Fruit fly (Drosophila melanogaster) whole organism, embryonic: ENCODE results near the gene Ugt301D1.

Experiments
- BEAF-32 ChIP-seq: fragments of 200-800 bp; sonication (Bioruptor generic); optimal IDR thresholded peaks from 3 replicates; lab custom pipeline; 2017; ENCODE audit warnings: missing biosample characterization, missing genetic modification characterization, mild to moderate bottlenecking, moderate library complexity, missing genetic modification reagents
- CG11247 ChIP-seq: fragments of 200-800 bp; sonication (Bioruptor generic); IDR thresholded peaks from 2 replicates; pipeline ENCODE4 v1.3.6; 2022; ENCODE audit warnings: missing biosample characterization, missing genetic modification characterization
- CG4424 ChIP-seq: fragments of 200-800 bp; sonication (Bioruptor generic); optimal IDR thresholded peaks from 3 replicates; lab custom pipeline; 2016; ENCODE audit warnings: missing biosample characterization, missing genetic modification characterization
- CG9215 ChIP-seq: fragments of 200-800 bp; sonication (Bioruptor generic); IDR thresholded peaks from 2 replicates; pipeline ENCODE4 v1.3.6; 2022; ENCODE audit warnings: missing biosample characterization, missing genetic modification characterization
- D19A ChIP-seq: fragments of 200-800 bp; optimal IDR thresholded peaks from 3 replicates; lab custom pipeline; 2019; ENCODE audit warnings: missing biosample characterization, mild to moderate bottlenecking, missing genetic modification characterization, moderate library complexity
- Doc3 ChIP-seq: fragments of 200-800 bp; sonication (Bioruptor generic); IDR thresholded peaks from 3 replicates; pipeline ENCODE4 v1.3.6; 2022; ENCODE audit warnings: missing biosample characterization, missing genetic modification characterization; ENCODE audit not compliant: partially characterized antibody
- Ets65A ChIP-seq: fragments of 200-800 bp; sonication (Bioruptor generic); peaks from one replicate; lab custom pipeline; 2016; ENCODE audit warnings: missing biosample characterization, missing genetic modification characterization
- Pdp1 ChIP-seq, 2 experiments: fragments of 200-800 bp; sonication (Bioruptor generic); optimal IDR thresholded peaks; 3 replicates each; lab custom pipeline; 2016; ENCODE audit warnings: missing biosample characterization in 2 of 2, missing genetic modification characterization in 2 of 2, mild to moderate bottlenecking in 1 of 2, moderate library complexity in 1 of 2
- chinmo ChIP-seq: fragments of 200-800 bp; sonication (Bioruptor generic); IDR thresholded peaks from 4 replicates; pipeline ENCODE4 v1.3.6; 2022; ENCODE audit warnings: missing biosample characterization, missing genetic modification characterization; ENCODE audit not compliant: partially characterized antibody
- crp ChIP-seq, 2 experiments: fragments of 200-800 bp; sonication (Bioruptor generic); optimal IDR thresholded peaks; 2 replicates in 1 of 2; 3 replicates in 1 of 2; lab custom pipeline; 2017; ENCODE audit warnings: missing biosample characterization in 2 of 2, missing genetic modification characterization in 2 of 2, mild to moderate bottlenecking in 1 of 2, moderate library complexity in 1 of 2
- kah ChIP-seq: fragments of 200-800 bp; sonication (Bioruptor generic); optimal IDR thresholded peaks from 2 replicates; lab custom pipeline; 2018; ENCODE audit warnings: missing biosample characterization, mild to moderate bottlenecking, missing genetic modification characterization
- stwl ChIP-seq: fragments of 200-800 bp; sonication (Bioruptor generic); optimal IDR thresholded peaks from 3 replicates; lab custom pipeline; 2018; ENCODE audit warnings: missing biosample characterization, mild to moderate bottlenecking, missing genetic modification characterization, moderate library complexity

Gene Ugt301D1

DNA sequence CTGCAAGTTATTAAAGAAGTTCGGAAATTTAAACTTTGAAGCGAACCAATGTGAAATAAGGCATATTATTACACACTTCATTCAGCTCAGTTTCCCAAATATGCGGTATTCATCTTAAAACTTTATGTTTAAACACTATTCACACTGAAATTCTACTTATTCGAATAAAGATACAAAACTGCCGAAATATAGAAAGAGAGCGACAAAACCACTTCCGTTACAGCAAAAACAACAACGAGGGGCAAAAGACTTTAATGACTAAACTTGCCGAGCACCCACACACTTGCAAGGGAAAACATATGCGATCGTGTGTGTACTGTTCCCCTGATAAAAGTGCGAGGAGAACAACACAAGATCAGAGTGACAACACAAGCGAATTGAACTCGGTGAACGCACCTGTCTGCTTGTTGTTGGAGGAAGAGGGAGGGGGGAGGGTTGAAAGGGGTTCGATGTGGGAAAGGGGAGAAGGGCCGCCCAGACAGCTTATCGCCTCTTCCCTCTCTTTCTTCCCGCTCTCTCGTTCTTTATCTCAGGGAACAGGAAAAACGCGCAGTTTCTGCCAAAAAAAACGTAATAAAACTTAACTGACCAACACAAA is 52.3 kb downstream of the Ugt301D1 start (continued):
- TF ChIP-seq CG11247 (GFP tag; lab: Robert Waterston, UW) (no peak), kah (GFP tag; lab: Kevin White, UChicago) (peak; percentile 8)

DNA sequence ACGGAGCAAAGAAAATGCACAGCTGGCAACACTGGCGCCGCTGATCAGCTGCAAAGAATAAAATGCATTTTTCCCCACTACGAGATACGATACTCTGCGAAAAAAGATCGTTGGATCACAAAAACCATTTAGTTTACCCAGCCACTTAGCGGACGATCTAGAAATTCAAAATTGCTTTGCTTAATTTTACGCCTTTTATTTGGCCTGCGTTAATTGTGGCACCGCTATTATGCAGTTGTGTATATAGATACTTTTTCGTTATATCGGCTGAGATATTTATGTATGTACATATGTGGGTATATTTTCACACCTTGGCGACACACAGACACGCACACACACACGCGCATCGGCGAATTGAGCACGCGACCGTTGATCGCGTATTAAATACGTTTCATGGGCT is 53.2 kb downstream of the Ugt301D1 start:
- 0 out of 3 replicates have a peak, but pooled peaks have one; percentile 31 for TF ChIP-seq Doc3
- peak; percentile 54 for TF ChIP-seq D19A (tag; lab: Kevin White, UChicago)
- peak in 1 of 2 experiments; percentile 32 for TF ChIP-seq crp (GFP tag; optimal IDR thresholded peaks at IDR 0.05; lab: Kevin White, UChicago)
- TF ChIP-seq CG4424 (GFP tag; lab: Kevin White, UChicago), result no peak
- TF ChIP-seq Pdp1 (GFP tag; optimal IDR thresholded peaks at IDR 0.05; lab: Kevin White, UChicago), result peak in 1 of 2 experiments; percentile 6
- peak; percentile 1 for TF ChIP-seq BEAF-32
- TF ChIP-seq stwl (tag; lab: Kevin White, UChicago), result peak; percentile 26
- TF ChIP-seq CG9215, result peak; percentile 88
- no peak for TF ChIP-seq Ets65A (GFP tag; lab: Kevin White, UChicago)
- peak; percentile 29; the same call in 1 of the 4 replicates for TF ChIP-seq chinmo (GFP tag; lab: Robert Waterston, UW)
